Fruit fly (Drosophila melanogaster) whole organism, embryonic: ENCODE results near the gene Mabi.

ENCODE experiments used
- Adf1 ChIP-seq: fragments of 200-800 bp; sonication (Bioruptor generic); IDR thresholded peaks from 2 replicates; pipeline ENCODE4 v1.3.6; 2022; ENCODE audit warnings: missing biosample characterization, missing genetic modification characterization
- Atf6 ChIP-seq: fragments of 200-800 bp; sonication (Bioruptor generic); IDR thresholded peaks from 2 replicates; pipeline ENCODE4 v1.3.6; 2022; ENCODE audit warnings: missing biosample characterization, missing genetic modification characterization
- C15 ChIP-seq: fragments of 200-800 bp; sonication (Bioruptor generic); IDR thresholded peaks from 3 replicates; pipeline ENCODE4 v1.3.6; 2022; ENCODE audit warnings: missing biosample characterization, missing genetic modification characterization
- CG10274 ChIP-seq: fragments of 200-800 bp; sonication (Bioruptor generic); optimal IDR thresholded peaks from 3 replicates; lab custom pipeline; 2017; ENCODE audit warnings: missing biosample characterization, mild to moderate bottlenecking, missing genetic modification characterization
- CG10654 ChIP-seq: fragments of 200-800 bp; sonication (Bioruptor generic); optimal IDR thresholded peaks from 2 replicates; lab custom pipeline; 2016; ENCODE audit warnings: missing biosample characterization, missing genetic modification characterization
- CG10959 ChIP-seq: fragments of 200-800 bp; sonication (Bioruptor generic); IDR thresholded peaks from 2 replicates; pipeline ENCODE4 v1.3.6; 2022; ENCODE audit warnings: missing biosample characterization, missing genetic modification characterization
- CG10979 ChIP-seq: fragments of 200-800 bp; sonication (Bioruptor generic); optimal IDR thresholded peaks from 2 replicates; lab custom pipeline; 2018; ENCODE audit warnings: missing biosample characterization, mild to moderate bottlenecking, missing genetic modification characterization, moderate library complexity
- CG12071 ChIP-seq: fragments of 200-800 bp; sonication (Bioruptor generic); optimal IDR thresholded peaks from 3 replicates; lab custom pipeline; 2018; ENCODE audit warnings: missing biosample characterization, mild to moderate bottlenecking, missing genetic modification characterization
- CG12299 ChIP-seq: fragments of 200-800 bp; sonication (Bioruptor generic); optimal IDR thresholded peaks from 2 replicates; lab custom pipeline; 2018; ENCODE audit warnings: missing biosample characterization, mild to moderate bottlenecking, missing genetic modification characterization
- CG13123 ChIP-seq: fragments of 200-800 bp; sonication (Bioruptor generic); optimal IDR thresholded peaks from 2 replicates; lab custom pipeline; 2016; ENCODE audit warnings: missing biosample characterization, missing genetic modification characterization
- CG13775 ChIP-seq: fragments of 200-800 bp; sonication (Bioruptor generic); optimal IDR thresholded peaks from 3 replicates; lab custom pipeline; 2017; ENCODE audit warnings: missing biosample characterization, mild to moderate bottlenecking, missing genetic modification characterization
- CG13894 ChIP-seq: fragments of 200-800 bp; sonication (Bioruptor generic); optimal IDR thresholded peaks from 3 replicates; lab custom pipeline; 2018; ENCODE audit warnings: missing biosample characterization, mild to moderate bottlenecking, missing genetic modification characterization, moderate library complexity
- CG14667 ChIP-seq: fragments of 200-800 bp; sonication (Bioruptor generic); IDR thresholded peaks from 2 replicates; pipeline ENCODE4 v1.3.6; 2022; ENCODE audit warnings: missing biosample characterization, missing genetic modification characterization
- CG14710 ChIP-seq: fragments of 200-800 bp; sonication (Bioruptor generic); optimal IDR thresholded peaks from 3 replicates; lab custom pipeline; 2019; ENCODE audit warnings: missing biosample characterization, mild to moderate bottlenecking, missing genetic modification characterization, moderate library complexity
- CG15479 ChIP-seq: fragments of 200-800 bp; sonication (Bioruptor generic); optimal IDR thresholded peaks from 3 replicates; lab custom pipeline; 2019; ENCODE audit warnings: missing biosample characterization, mild to moderate bottlenecking, missing genetic modification characterization, moderate library complexity
- CG17186 ChIP-seq: fragments of 200-800 bp; sonication (Bioruptor generic); optimal IDR thresholded peaks from 3 replicates; lab custom pipeline; 2017; ENCODE audit warnings: missing biosample characterization, missing genetic modification reagents, missing genetic modification characterization
- CG17361 ChIP-seq: fragments of 200-800 bp; sonication (Bioruptor generic); IDR thresholded peaks from 3 replicates; pipeline ENCODE4 v1.3.6; 2022; ENCODE audit warnings: missing biosample characterization, missing genetic modification characterization
- CG2202 ChIP-seq: fragments of 200-800 bp; sonication (Bioruptor generic); optimal IDR thresholded peaks from 2 replicates; lab custom pipeline; 2018; ENCODE audit warnings: missing biosample characterization, mild to moderate bottlenecking, missing genetic modification characterization
- CG3726 ChIP-seq: fragments of 200-800 bp; sonication (Bioruptor generic); IDR thresholded peaks from 3 replicates; pipeline ENCODE4, ENCODE4 v1.3.6; 2022; ENCODE audit warnings: missing biosample characterization, missing genetic modification characterization
- CG4617 ChIP-seq: fragments of 200-800 bp; sonication (Bioruptor generic); optimal IDR thresholded peaks from 3 replicates; lab custom pipeline; 2016; ENCODE audit warnings: missing biosample characterization, missing genetic modification characterization, borderline replicate concordance
- CG6175 ChIP-seq: fragments of 200-800 bp; sonication (Bioruptor generic); IDR thresholded peaks from 3 replicates; pipeline ENCODE4 v1.3.6; 2022; ENCODE audit warnings: missing biosample characterization, missing genetic modification characterization
- CG8089 ChIP-seq: fragments of 200-800 bp; sonication (Bioruptor generic); optimal IDR thresholded peaks from 3 replicates; lab custom pipeline; 2016; ENCODE audit warnings: missing biosample characterization, missing genetic modification characterization
- CG8281 ChIP-seq: fragments of 200-800 bp; sonication (Bioruptor generic); optimal IDR thresholded peaks from 2 replicates; lab custom pipeline; 2018; ENCODE audit warnings: missing biosample characterization, mild to moderate bottlenecking, missing genetic modification characterization, moderate library complexity
- CTCF ChIP-seq: fragments of 200-800 bp; sonication (Bioruptor generic); optimal IDR thresholded peaks from 2 replicates; lab custom pipeline; 2017; ENCODE audit warnings: missing biosample characterization, mild to moderate bottlenecking, missing genetic modification characterization, moderate library complexity
- Chrac-16 ChIP-seq: fragments of 200-800 bp; sonication (Bioruptor generic); optimal IDR thresholded peaks from 3 replicates; lab custom pipeline; 2016; ENCODE audit warnings: missing biosample characterization, missing genetic modification characterization
- Dp ChIP-seq: fragments of 200-800 bp; sonication (Bioruptor generic); optimal IDR thresholded peaks from 2 replicates; lab custom pipeline; 2018; ENCODE audit warnings: missing biosample characterization, mild to moderate bottlenecking, missing genetic modification characterization, moderate library complexity
- Eip74EF ChIP-seq, 2 experiments: fragments of 200-800 bp in 1 of 2; fragments of >200 bp in 1 of 2; sonication (Bioruptor generic) in 1 of 2; optimal IDR thresholded peaks; 2 replicates each; lab custom pipeline; 2017 to 2019; ENCODE audit warnings: missing biosample characterization in 2 of 2, missing genetic modification characterization in 2 of 2, mild to moderate bottlenecking in 1 of 2, moderate library complexity in 1 of 2
- Ets65A ChIP-seq: fragments of 200-800 bp; sonication (Bioruptor generic); peaks from one replicate; lab custom pipeline; 2016; ENCODE audit warnings: missing biosample characterization, missing genetic modification characterization
- Hmr ChIP-seq: fragments of 200-800 bp; sonication (Bioruptor generic); optimal IDR thresholded peaks from 3 replicates; lab custom pipeline; 2017; ENCODE audit warnings: mild to moderate bottlenecking, missing biosample characterization, missing genetic modification reagents, missing genetic modification characterization
- Hr78 ChIP-seq, 2 experiments: fragments of 200-800 bp in 1 of 2; fragments of >200 bp in 1 of 2; sonication (Bioruptor generic) in 1 of 2; optimal IDR thresholded peaks; 2 replicates each; lab custom pipeline; 2017 to 2019; ENCODE audit warnings: missing biosample characterization in 2 of 2, missing genetic modification characterization in 2 of 2, mild to moderate bottlenecking in 1 of 2, moderate library complexity in 1 of 2
- Kr ChIP-seq: fragments of 200-800 bp; sonication (Bioruptor generic); optimal IDR thresholded peaks from 2 replicates; lab custom pipeline; 2017; ENCODE audit warnings: missing biosample characterization, mild to moderate bottlenecking, missing genetic modification characterization
- Max ChIP-seq: fragments of 200-800 bp; sonication (Bioruptor generic); optimal IDR thresholded peaks from 2 replicates; lab custom pipeline; 2016; ENCODE audit warnings: missing biosample characterization, mild to moderate bottlenecking, missing genetic modification characterization
- NC2β ChIP-seq: fragments of 200-800 bp; sonication (Bioruptor generic); optimal IDR thresholded peaks from 2 replicates; lab custom pipeline; 2016; ENCODE audit warnings: missing biosample characterization, missing genetic modification characterization
- Ravus ChIP-seq: fragments of 200-800 bp; sonication (Bioruptor generic); IDR thresholded peaks from 2 replicates; pipeline ENCODE4 v1.3.6; 2022; ENCODE audit warnings: missing biosample characterization, missing genetic modification characterization
- Sry-δ ChIP-seq: fragments of 200-800 bp; sonication (Bioruptor generic); optimal IDR thresholded peaks from 2 replicates; lab custom pipeline; 2016; ENCODE audit warnings: missing biosample characterization, missing genetic modification characterization
- Xbp1 ChIP-seq: fragments of 200-800 bp; sonication (Bioruptor generic); optimal IDR thresholded peaks from 3 replicates; lab custom pipeline; 2016; ENCODE audit warnings: missing biosample characterization, mild to moderate bottlenecking, missing genetic modification characterization
- YL-1 ChIP-seq: fragments of 200-800 bp; sonication (Bioruptor generic); optimal IDR thresholded peaks from 3 replicates; lab custom pipeline; 2017; ENCODE audit warnings: missing biosample characterization, mild to moderate bottlenecking, missing genetic modification characterization
- aop ChIP-seq: fragments of 200-800 bp; sonication (Bioruptor generic); IDR thresholded peaks from 2 replicates; pipeline ENCODE4 v1.3.6; 2022; ENCODE audit warnings: missing biosample characterization, missing genetic modification characterization
- ase ChIP-seq: fragments of 200-800 bp; sonication (Bioruptor generic); IDR thresholded peaks from 3 replicates; pipeline ENCODE4 v1.3.6; 2022; ENCODE audit warnings: missing biosample characterization, missing genetic modification characterization
- caup ChIP-seq: fragments of 200-800 bp; sonication (Bioruptor generic); optimal IDR thresholded peaks from 3 replicates; lab custom pipeline; 2017; ENCODE audit warnings: missing biosample characterization, mild to moderate bottlenecking, missing genetic modification characterization, moderate library complexity; ENCODE audit not compliant: severe bottlenecking
- dimm ChIP-seq: fragments of 200-800 bp; sonication (Bioruptor generic); IDR thresholded peaks from 2 replicates; pipeline ENCODE4 v1.3.6; 2022; ENCODE audit warnings: missing biosample characterization, missing genetic modification characterization
- fru ChIP-seq: fragments of >200 bp; optimal IDR thresholded peaks from 2 replicates; lab custom pipeline; 2017
- gro ChIP-seq: fragments of 200-800 bp; sonication (Bioruptor generic); optimal IDR thresholded peaks from 2 replicates; lab custom pipeline; 2016; ENCODE audit warnings: missing biosample characterization, missing genetic modification characterization
- hb ChIP-seq: fragments of 200-800 bp; sonication (Bioruptor generic); IDR thresholded peaks from 3 replicates; pipeline ENCODE4 v1.3.6; 2022; ENCODE audit warnings: missing biosample characterization, missing genetic modification characterization; ENCODE audit not compliant: partially characterized antibody
- lbe ChIP-seq: fragments of 200-800 bp; sonication (Bioruptor generic); optimal IDR thresholded peaks from 2 replicates; lab custom pipeline; 2016; ENCODE audit warnings: missing biosample characterization, mild to moderate bottlenecking, missing genetic modification characterization
- lov ChIP-seq, 2 experiments: fragments of 200-800 bp in 1 of 2; fragments of >200 bp in 1 of 2; sonication (Bioruptor generic) in 1 of 2; IDR thresholded peaks in 1 of 2; optimal IDR thresholded peaks in 1 of 2; 2 replicates in 1 of 2; 3 replicates in 1 of 2; pipeline versions ENCODE4 v1.3.6 to Lab custom; 2017 to 2022; ENCODE audit warnings: missing biosample characterization in 1 of 2, missing genetic modification characterization in 1 of 2
- sc ChIP-seq, 3 experiments: fragments of >200 bp in 2 of 3; fragments of 200-800 bp in 1 of 3; sonication (Bioruptor generic) in 1 of 3; optimal IDR thresholded peaks; 2 replicates in 2 of 3; 3 replicates in 1 of 3; lab custom pipeline; 2017; ENCODE audit warnings: mild to moderate bottlenecking in 1 of 3, missing biosample characterization in 1 of 3, missing genetic modification characterization in 1 of 3, missing genetic modification reagents in 1 of 3
- sima ChIP-seq: fragments of 200-800 bp; sonication (Bioruptor generic); optimal IDR thresholded peaks from 2 replicates; lab custom pipeline; 2016; ENCODE audit warnings: missing biosample characterization, missing genetic modification characterization
- sr ChIP-seq: fragments of 200-800 bp; sonication (Bioruptor generic); IDR thresholded peaks from 3 replicates; pipeline ENCODE4 v1.3.6; 2022; ENCODE audit warnings: missing biosample characterization, missing genetic modification characterization
- wek ChIP-seq: fragments of 200-800 bp; sonication (Bioruptor generic); optimal IDR thresholded peaks from 3 replicates; lab custom pipeline; 2018; ENCODE audit warnings: missing biosample characterization, mild to moderate bottlenecking, missing genetic modification characterization, moderate library complexity

The Mabi gene

DNA sequence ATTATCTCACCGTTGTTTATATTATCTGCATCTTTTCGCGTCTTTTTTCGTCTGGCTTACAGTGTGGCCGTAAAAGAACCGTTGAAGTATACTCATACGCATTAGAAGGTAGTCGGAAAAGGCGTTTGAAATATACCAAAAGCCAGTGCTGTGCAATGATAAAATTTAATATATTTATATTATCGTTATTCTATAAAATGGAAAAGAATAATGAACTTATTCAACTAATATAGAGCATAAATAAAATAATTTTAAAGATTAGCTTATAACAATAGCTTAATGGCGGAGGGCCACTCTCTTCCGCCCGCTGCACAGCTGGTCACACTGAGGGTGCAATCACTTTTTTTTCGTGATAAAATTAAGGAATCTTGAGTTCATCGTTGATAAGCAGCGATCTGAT is 42.6 kb downstream of the Mabi start, which contains the start of the genes CG16974 and Edem2 (continued):
- no peak for TF ChIP-seq sc (optimal IDR thresholded peaks at IDR 0.05; lab: Kevin White, UChicago)
- no peak for TF ChIP-seq sc (GFP tag; optimal IDR thresholded peaks at IDR 0.05; lab: Kevin White, UChicago)
- no peak for TF ChIP-seq Kr (GFP tag; lab: Kevin White, UChicago)
- no peak for TF ChIP-seq gro (GFP tag; lab: Kevin White, UChicago)
- peak; percentile 90 for TF ChIP-seq CG4617 (GFP tag; lab: Kevin White, UChicago)
- TF ChIP-seq lbe (GFP tag; lab: Kevin White, UChicago) = no peak
- TF ChIP-seq CG10654 = peak; percentile 73
- no peak for TF ChIP-seq CG15479 (GFP tag; lab: Kevin White, UChicago)
- peak; percentile 60 for TF ChIP-seq Max (GFP tag; lab: Kevin White, UChicago)
- TF ChIP-seq hb (GFP tag; lab: Robert Waterston, UW) = no peak
- TF ChIP-seq Hmr (GFP tag; lab: Kevin White, UChicago) = no peak
- no peak for TF ChIP-seq CG8089 (GFP tag; lab: Kevin White, UChicago)
- peak; percentile 29 for TF ChIP-seq Dp (GFP tag; lab: Kevin White, UChicago)
- TF ChIP-seq CTCF = no peak
- no peak for TF ChIP-seq Eip74EF (GFP tag; optimal IDR thresholded peaks at IDR 0.05; lab: Kevin White, UChicago)
- no peak for TF ChIP-seq CG10274 (GFP tag; lab: Kevin White, UChicago)
- TF ChIP-seq CG13775 (GFP tag; lab: Kevin White, UChicago) = peak; percentile 79
- peak; percentile 60 for TF ChIP-seq CG10979 (tag; lab: Kevin White, UChicago)
- no peak for TF ChIP-seq sr (GFP tag; lab: Robert Waterston, UW)
- TF ChIP-seq Adf1 = peak; percentile 34; the same call in 1 of the 2 replicates
- TF ChIP-seq CG6175 = 0 out of 3 replicates have a peak, but pooled peaks have one; percentile 31
- peak; percentile 70; the same call in 1 of the 2 replicates for TF ChIP-seq Atf6
- no peak for TF ChIP-seq aop (GFP tag; lab: Robert Waterston, UW)
- peak; percentile 90 for TF ChIP-seq CG14710 (tag; lab: Kevin White, UChicago)
- no peak for TF ChIP-seq wek (GFP tag; lab: Kevin White, UChicago)
- TF ChIP-seq Sry-δ = peak; percentile 3
- peak; percentile 56 for TF ChIP-seq CG14667 (GFP tag; lab: Robert Waterston, UW)
- TF ChIP-seq CG12299 (tag; lab: Kevin White, UChicago) = peak; percentile 69
- TF ChIP-seq ase (GFP tag; lab: Robert Waterston, UW) = peak; percentile 48; the same call in 2 of the 3 replicates
- no peak for TF ChIP-seq CG3726 (GFP tag; lab: Robert Waterston, UW)
- TF ChIP-seq CG8281 (tag; lab: Kevin White, UChicago) = no peak
- peak; percentile 85 for TF ChIP-seq Xbp1 (GFP tag; lab: Kevin White, UChicago)
- peak; percentile 28 for TF ChIP-seq CG17186 (GFP tag; lab: Kevin White, UChicago)
- TF ChIP-seq Ravus (GFP tag; lab: Robert Waterston, UW) = peak; percentile 13; the same call in 1 of the 2 replicates
- TF ChIP-seq CG17361 (GFP tag; lab: Robert Waterston, UW) = no peak
- no peak for TF ChIP-seq C15 (GFP tag; lab: Robert Waterston, UW)
- TF ChIP-seq CG10959 (GFP tag; lab: Robert Waterston, UW) = peak; percentile 26; the same call in 1 of the 2 replicates
- TF ChIP-seq NC2β (GFP tag; lab: Kevin White, UChicago) = no peak
- no peak for TF ChIP-seq dimm (GFP tag; lab: Robert Waterston, UW)
- TF ChIP-seq lov (optimal IDR thresholded peaks at IDR 0.05; lab: Kevin White, UChicago) = no peak
- no peak for TF ChIP-seq lov (GFP tag; IDR thresholded peaks at IDR 0.05; lab: Robert Waterston, UW)
- TF ChIP-seq Ets65A (GFP tag; lab: Kevin White, UChicago) = peak; percentile 91
- peak; percentile 80 for TF ChIP-seq YL-1 (GFP tag; lab: Kevin White, UChicago)
- TF ChIP-seq CG13894 (tag; lab: Kevin White, UChicago) = no peak
- TF ChIP-seq caup (GFP tag; lab: Kevin White, UChicago) = peak; percentile 64
- no peak for TF ChIP-seq Hr78 (GFP tag; optimal IDR thresholded peaks at IDR 0.05; lab: Kevin White, UChicago)
- TF ChIP-seq CG12071 = no peak
- no peak for TF ChIP-seq sima (GFP tag; lab: Kevin White, UChicago)
- TF ChIP-seq CG13123 = peak; percentile 64
- no peak for TF ChIP-seq fru (lab: Kevin White, UChicago)
- TF ChIP-seq Chrac-16 = peak; percentile 82
- TF ChIP-seq CG2202 (tag; lab: Kevin White, UChicago) = peak; percentile 42
